Worm (Caenorhabditis elegans) whole organism, L4/young adult: ENCODE data around the gene C08F11.13.

ENCODE experiments used
- W03F9.2 ChIP-seq: fragments of 150-350 bp; optimal IDR thresholded peaks from 2 replicates; lab custom pipeline; 2014; ENCODE audit warnings: missing biosample characterization, missing genetic modification characterization
- him-1 ChIP-seq: sonication (generic microtip); optimal IDR thresholded peaks from 2 replicates; lab custom pipeline; 2016; ENCODE audit warnings: missing genotype, missing genetic modification reagents, missing genetic modification characterization, missing compliant biosample characterization

ce11 chrIV:13636975-13637374, 27.3 kb upstream of the C08F11.13 start, which contains the start of gene C08F11.7:
- no peak for TF ChIP-seq him-1 (tag; lab: Kevin White, UChicago)
- TF ChIP-seq W03F9.2, result no peak
